Worm (Caenorhabditis elegans): Measurements from ENCODE around the gene fbxa-196.

Gene fbxa-196

DNA sequence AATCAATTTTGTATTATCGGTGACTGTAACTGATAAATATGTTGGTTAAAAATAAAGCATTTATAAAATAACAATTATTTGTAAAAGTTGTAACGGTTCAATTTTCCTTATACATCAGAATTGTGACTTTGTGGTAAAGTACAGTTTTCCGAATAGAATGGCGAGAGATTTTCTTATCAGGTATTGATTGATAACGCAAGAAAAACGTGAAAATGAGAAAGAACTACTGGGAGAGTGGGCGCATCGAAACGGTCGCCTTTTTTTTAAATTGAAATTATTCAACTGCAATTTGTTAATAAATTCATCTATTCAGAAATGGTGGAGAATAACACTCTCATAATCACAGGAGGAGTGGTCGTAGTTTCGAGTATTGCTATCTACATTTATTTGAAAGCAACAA, 12.1 kb upstream of the fbxa-196 start, which contains the start of gene hpo-19:
Gene hpo-19, plus strand, starts transcription at position 314 of the 400 bp plus-strand sequence.
- TF ChIP-seq nhr-21 (tag; optimal IDR thresholded peaks at IDR 0.05) (peak; percentile 20), nhr-25 (tag; optimal IDR thresholded peaks at IDR 0.05) (no peak), mab-5 (tag; optimal IDR thresholded peaks at IDR 0.05) (no peak), fos-1 (tag; optimal IDR thresholded peaks at IDR 0.05) (peak; percentile 34)

ce11 chrV:6438601-6439000, 9.9 kb upstream of the fbxa-196 start, which contains the start of gene T05H4.4:
T05H4.4 (plus strand) TSS chrV:6438901.
- no peak for TF ChIP-seq ama-1 (optimal IDR thresholded peaks at IDR 0.05)
- no peak for TF ChIP-seq alr-1 (tag; optimal IDR thresholded peaks at IDR 0.05)
- no peak for TF ChIP-seq mbf-1 (tag; optimal IDR thresholded peaks at IDR 0.05)
- no peak for TF ChIP-seq gmeb-1 (tag; optimal IDR thresholded peaks at IDR 0.05)
- TF ChIP-seq sma-3 (GFP tag; optimal IDR thresholded peaks at IDR 0.05), result no peak
- TF ChIP-seq nhr-77 (tag; optimal IDR thresholded peaks at IDR 0.05), result no peak
- TF ChIP-seq ztf-1 (GFP tag; conservative IDR thresholded peaks at IDR 0.05), result no peak
- no peak for TF ChIP-seq zag-1 (tag; optimal IDR thresholded peaks at IDR 0.05)
- TF ChIP-seq peb-1 (tag; optimal IDR thresholded peaks at IDR 0.05), result no peak
- TF ChIP-seq ceh-16 (tag; optimal IDR thresholded peaks at IDR 0.05), result no peak
- no peak for TF ChIP-seq nhr-12 (tag; optimal IDR thresholded peaks at IDR 0.05)
- no peak for TF ChIP-seq ztf-4 (tag; optimal IDR thresholded peaks at IDR 0.05)
- no peak for TF ChIP-seq nhr-11 (tag; optimal IDR thresholded peaks at IDR 0.05)
- no peak for TF ChIP-seq nhr-6 (tag; optimal IDR thresholded peaks at IDR 0.05)
- TF ChIP-seq nhr-10 (tag; optimal IDR thresholded peaks at IDR 0.05), result no peak

- TF ChIP-seq mab-5 (tag; optimal IDR thresholded peaks at IDR 0.05), result no peak
- TF ChIP-seq snpc-4 (tag; optimal IDR thresholded peaks at IDR 0.05), result no peak
- no peak for TF ChIP-seq aly-2 (tag; optimal IDR thresholded peaks at IDR 0.05)
- no peak for TF ChIP-seq ceh-82 (tag; optimal IDR thresholded peaks at IDR 0.05)
- TF ChIP-seq C34F6.9 (tag; optimal IDR thresholded peaks at IDR 0.05), result no peak
- no peak for TF ChIP-seq skn-1 (tag; optimal IDR thresholded peaks at IDR 0.05)
- TF ChIP-seq ztf-1 (GFP tag; conservative IDR thresholded peaks at IDR 0.05), result no peak
- TF ChIP-seq F13H6.1 (tag; optimal IDR thresholded peaks at IDR 0.05), result no peak
- no peak for TF ChIP-seq ZK546.5 (tag; optimal IDR thresholded peaks at IDR 0.05)
- no peak for TF ChIP-seq crh-2 (tag; optimal IDR thresholded peaks at IDR 0.05)
- no peak for TF ChIP-seq mbf-1 (tag; optimal IDR thresholded peaks at IDR 0.05)
- TF ChIP-seq mdl-1 (tag; optimal IDR thresholded peaks at IDR 0.05), result no peak
- no peak for TF ChIP-seq nhr-21 (tag; optimal IDR thresholded peaks at IDR 0.05)
- no peak for TF ChIP-seq dmd-4 (tag; optimal IDR thresholded peaks at IDR 0.05)
- TF ChIP-seq nhr-11 (tag; optimal IDR thresholded peaks at IDR 0.05), result no peak
- no peak for TF ChIP-seq R02D3.7 (tag; optimal IDR thresholded peaks at IDR 0.05)
- TF ChIP-seq Y55F3AM.14 (GFP tag; optimal IDR thresholded peaks at IDR 0.05), result no peak
- no peak for TF ChIP-seq ceh-16 (tag; optimal IDR thresholded peaks at IDR 0.05)
- no peak for TF ChIP-seq zag-1 (tag; optimal IDR thresholded peaks at IDR 0.05)
Observed at ce11 chrV:6441613-6442012, 6.8 kb upstream of the fbxa-196 start, which contains the start of gene T05H4.15. T05H4.15 (minus strand) TSS chrV:6441713.

- no peak for TF ChIP-seq lsy-2 (tag; optimal IDR thresholded peaks at IDR 0.05)
Observed at ce11 chrV:6442037-6442436, 6.4 kb upstream of the fbxa-196 start, which contains the start of gene T05H4.3. T05H4.3 (plus strand) TSS chrV:6442337.

ce11 chrV:6450129-6451011, 1.9 kb downstream of the fbxa-196 start, which contains the start of gene acl-8:
acl-8 (plus strand) TSS chrV:6450870.
- TF ChIP-seq R02D3.7 (tag; optimal IDR thresholded peaks at IDR 0.05), result no peak
- no peak for TF ChIP-seq nhr-12 (tag; optimal IDR thresholded peaks at IDR 0.05)
- TF ChIP-seq lin-39 (tag; optimal IDR thresholded peaks at IDR 0.05), result no peak
- no peak for TF ChIP-seq skn-1 (tag; optimal IDR thresholded peaks at IDR 0.05)
- TF ChIP-seq unc-55 (GFP tag; optimal IDR thresholded peaks at IDR 0.05), result no peak
- no peak for TF ChIP-seq mab-5 (tag; optimal IDR thresholded peaks at IDR 0.05)
- TF ChIP-seq crh-2 (tag; optimal IDR thresholded peaks at IDR 0.05), result peak; percentile 41
- TF ChIP-seq fos-1 (tag; optimal IDR thresholded peaks at IDR 0.05), result peak; percentile 40
- no peak for TF ChIP-seq nhr-23 (tag; optimal IDR thresholded peaks at IDR 0.05)
- no peak for TF ChIP-seq ztf-11 (tag; optimal IDR thresholded peaks at IDR 0.05)
- TF ChIP-seq snpc-4 (tag; optimal IDR thresholded peaks at IDR 0.05), result no peak

Data from whole organism, L2 larva.